Fruit fly (Drosophila melanogaster) whole organism, adult: ENCODE measurements around the gene ND-B14.5A.

Experiments
- CG33017 ChIP-seq: fragments of 200-800 bp; sonication (Bioruptor generic); optimal IDR thresholded peaks from 2 replicates; lab custom pipeline; 2018; ENCODE audit warnings: missing biosample characterization, mild to moderate bottlenecking, missing genetic modification characterization, moderate library complexity
- CG7045 ChIP-seq: fragments of 200-800 bp; sonication (Bioruptor generic); optimal IDR thresholded peaks from 2 replicates; lab custom pipeline; 2017; ENCODE audit warnings: missing biosample characterization, mild to moderate bottlenecking, missing genetic modification characterization
- CG7101 ChIP-seq: fragments of 200-800 bp; sonication (Bioruptor generic); optimal IDR thresholded peaks from 2 replicates; lab custom pipeline; 2018; ENCODE audit warnings: missing biosample characterization, mild to moderate bottlenecking, missing genetic modification characterization, moderate library complexity
- Clk ChIP-seq: fragments of 200-800 bp; sonication (Bioruptor generic); optimal IDR thresholded peaks from 2 replicates; lab custom pipeline; 2017; ENCODE audit warnings: missing biosample characterization, missing genetic modification characterization
- Crg-1 ChIP-seq: fragments of 200-800 bp; sonication (Bioruptor generic); optimal IDR thresholded peaks from 2 replicates; lab custom pipeline; 2016; ENCODE audit warnings: missing biosample characterization, missing genetic modification characterization
- Hr96 ChIP-seq: fragments of 200-800 bp; sonication (Bioruptor generic); optimal IDR thresholded peaks from 2 replicates; lab custom pipeline; 2016; ENCODE audit warnings: missing biosample characterization, missing genetic modification characterization
- pad ChIP-seq: fragments of 200-800 bp; sonication (Bioruptor generic); optimal IDR thresholded peaks from 3 replicates; lab custom pipeline; 2017; ENCODE audit warnings: missing biosample characterization, missing genetic modification characterization, mild to moderate bottlenecking, moderate library complexity, missing genetic modification reagents
- tj ChIP-seq: fragments of 200-800 bp; sonication (Bioruptor generic); optimal IDR thresholded peaks from 3 replicates; lab custom pipeline; 2017; ENCODE audit warnings: missing biosample characterization, mild to moderate bottlenecking, missing genetic modification characterization, moderate library complexity

DNA sequence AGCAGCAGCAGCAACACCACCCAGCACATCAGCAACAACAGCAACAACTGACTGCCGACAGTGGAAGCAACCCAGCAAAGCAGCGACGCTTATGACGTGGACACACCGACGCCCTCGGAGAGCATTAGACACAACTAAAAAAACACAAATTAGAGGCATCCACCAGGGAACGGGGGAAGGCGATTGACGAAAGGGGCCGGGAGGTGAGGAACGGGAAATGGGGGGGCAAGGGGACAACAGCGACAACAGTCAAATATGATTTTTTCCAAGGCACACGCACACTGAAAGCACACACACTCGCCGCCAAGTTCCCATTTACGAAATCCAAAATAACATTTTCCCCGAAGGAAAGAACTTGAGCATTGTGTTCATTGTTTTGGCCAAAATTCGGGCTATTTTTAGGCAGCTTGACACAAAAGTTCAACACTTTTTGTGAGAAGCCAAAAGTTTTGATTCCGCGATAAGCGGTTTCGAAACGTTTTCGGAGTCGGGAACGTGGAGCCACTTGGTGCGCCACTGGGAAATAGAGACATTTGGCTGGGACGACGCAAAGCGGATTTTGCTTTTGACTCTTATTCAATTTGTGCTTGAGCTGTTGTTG lies 36.4 kb downstream of the ND-B14.5A start:
- TF ChIP-seq Clk (GFP tag; lab: Kevin White, UChicago) (no peak), Crg-1 (GFP tag; lab: Kevin White, UChicago) (no peak), Hr96 (GFP tag; lab: Kevin White, UChicago) (no peak), CG7045 (GFP tag; lab: Kevin White, UChicago) (no peak), CG7101 (no peak), CG33017 (tag; lab: Kevin White, UChicago) (no peak), pad (GFP tag; lab: Kevin White, UChicago) (no peak), tj (GFP tag; lab: Kevin White, UChicago) (no peak)
